Worm (Caenorhabditis elegans) whole organism, L4 larva: ENCODE data around the gene gcy-25.

ENCODE experiments used
- F26F4.8 ChIP-seq: fragments of 200-800 bp; sonication (Bioruptor generic); conservative IDR thresholded peaks from 2 replicates; pipeline ENCODE4 v1.3.6; 2022; ENCODE audit warnings: missing genetic modification characterization, missing compliant biosample characterization
- Y105C5A.15 ChIP-seq: fragments of 200-800 bp; sonication (Bioruptor generic); IDR thresholded peaks from 2 replicates; pipeline ENCODE4 v1.3.6; 2022; ENCODE audit warnings: missing genetic modification characterization, missing compliant biosample characterization
- ZK546.5 ChIP-seq, 2 experiments: sonication (generic microtip); optimal IDR thresholded peaks; 2 replicates each; lab custom pipeline; 2017; ENCODE audit warnings: missing biosample characterization in 2 of 2, missing genetic modification characterization in 2 of 2
- ama-1 ChIP-seq: fragments of 150-350 bp; optimal IDR thresholded peaks from 2 replicates; lab custom pipeline; 2014; ENCODE audit warnings: inconsistent platforms, mixed read lengths
- arid-1 ChIP-seq: fragments of 200-800 bp; sonication (Bioruptor generic); conservative IDR thresholded peaks from 2 replicates; pipeline ENCODE4 v1.3.6; 2022; ENCODE audit warnings: missing genetic modification reagents, missing genetic modification characterization, missing compliant biosample characterization
- ceh-20 ChIP-seq: fragments of 200-800 bp; sonication (Bioruptor generic); IDR thresholded peaks from 2 replicates; pipeline ENCODE4 v1.3.6; 2022; ENCODE audit warnings: missing genetic modification reagents, missing genetic modification characterization, missing compliant biosample characterization
- ceh-44 ChIP-seq: fragments of 200-800 bp; sonication (Bioruptor generic); IDR thresholded peaks from 2 replicates; pipeline ENCODE4 v1.3.6; 2022; ENCODE audit warnings: missing genetic modification reagents, missing genetic modification characterization, missing compliant biosample characterization
- ces-1 ChIP-seq: fragments of 150-350 bp; sonication (generic microtip); optimal IDR thresholded peaks from 4 replicates; lab custom pipeline; 2014; ENCODE audit warnings: missing biosample characterization, missing genetic modification reagents, missing genetic modification characterization
- daf-12 ChIP-seq: fragments of 150-350 bp; optimal IDR thresholded peaks from 2 replicates; lab custom pipeline; 2014; ENCODE audit warnings: missing biosample characterization, missing genetic modification reagents, missing genetic modification characterization
- daf-16 ChIP-seq, 3 experiments: sonication (generic microtip); optimal IDR thresholded peaks; 2 replicates each; lab custom pipeline; 2016 to 2017; ENCODE audit warnings: missing genetic modification characterization in 3 of 3, missing genetic modification reagents in 3 of 3, mild to moderate bottlenecking in 2 of 3, missing compliant biosample characterization in 2 of 3, missing biosample characterization in 1 of 3, moderate library complexity in 1 of 3
- daf-19 ChIP-seq: fragments of 200-800 bp; sonication (Bioruptor generic); conservative IDR thresholded peaks from 2 replicates; pipeline ENCODE4 v1.3.6; 2022; ENCODE audit warnings: missing genetic modification characterization, missing compliant biosample characterization
- daf-8 ChIP-seq: fragments of 200-800 bp; sonication (Bioruptor generic); IDR thresholded peaks from 2 replicates; pipeline ENCODE4 v1.3.6; 2022; ENCODE audit warnings: missing genetic modification characterization, missing compliant biosample characterization
- dmd-8 ChIP-seq: fragments of 200-800 bp; sonication (Bioruptor generic); IDR thresholded peaks from 2 replicates; pipeline ENCODE4 v1.3.6; 2022; ENCODE audit warnings: missing genetic modification characterization, missing compliant biosample characterization
- dmd-9 ChIP-seq: fragments of 200-800 bp; sonication (Bioruptor generic); IDR thresholded peaks from 2 replicates; pipeline ENCODE4 v1.3.6; 2022; ENCODE audit warnings: missing genetic modification reagents, missing genetic modification characterization, missing compliant biosample characterization
- dpl-1 ChIP-seq: fragments of 150-350 bp; optimal IDR thresholded peaks from 2 replicates; lab custom pipeline; 2014; ENCODE audit warnings: missing biosample characterization, missing genetic modification reagents, missing genetic modification characterization
- duxl-1 ChIP-seq: sonication (generic microtip); optimal IDR thresholded peaks from 2 replicates; lab custom pipeline; 2016; ENCODE audit warnings: mild to moderate bottlenecking, missing genetic modification characterization, moderate library complexity, missing compliant biosample characterization; ENCODE audit not compliant: poor library complexity
- egl-27 ChIP-seq: sonication (generic microtip); optimal IDR thresholded peaks from 3 replicates; lab custom pipeline; 2017; ENCODE audit warnings: missing biosample characterization, missing genetic modification reagents, missing genetic modification characterization
- fkh-10 ChIP-seq: fragments of 150-350 bp; optimal IDR thresholded peaks from 2 replicates; lab custom pipeline; 2014; ENCODE audit warnings: missing biosample characterization, missing genetic modification reagents, missing genetic modification characterization
- fos-1 ChIP-seq: fragments of 150-350 bp; optimal IDR thresholded peaks from 2 replicates; lab custom pipeline; 2014; ENCODE audit warnings: missing biosample characterization, missing genetic modification characterization
- hlh-11 ChIP-seq: fragments of 200-800 bp; sonication (Bioruptor generic); optimal IDR thresholded peaks from 2 replicates; lab custom pipeline; 2018; ENCODE audit warnings: mild to moderate bottlenecking, missing genetic modification characterization, missing compliant biosample characterization
- hlh-30 ChIP-seq: sonication (generic microtip); optimal IDR thresholded peaks from 2 replicates; lab custom pipeline; 2017; ENCODE audit warnings: antibody characterized with exemption, mild to moderate bottlenecking, missing genetic modification characterization, missing compliant biosample characterization; ENCODE audit not compliant: insufficient read depth
- lin-39 ChIP-seq: fragments of 150-350 bp; optimal IDR thresholded peaks from 2 replicates; lab custom pipeline; 2014; ENCODE audit warnings: missing biosample characterization, missing genetic modification reagents, missing genetic modification characterization
- madf-5 ChIP-seq, 2 experiments: fragments of 200-800 bp; sonication (Bioruptor generic); IDR thresholded peaks; 2 replicates each; pipeline ENCODE4 v1.3.6; 2022; ENCODE audit warnings: missing compliant biosample characterization in 2 of 2, missing genetic modification characterization in 2 of 2
- mdt-29 ChIP-seq: fragments of 200-800 bp; sonication (Bioruptor generic); IDR thresholded peaks from 2 replicates; pipeline ENCODE4 v1.3.6; 2022; ENCODE audit warnings: missing genetic modification reagents, missing genetic modification characterization, missing compliant biosample characterization
- mxl-3 ChIP-seq: fragments of 200-800 bp; sonication (Bioruptor generic); optimal IDR thresholded peaks from 2 replicates; lab custom pipeline; 2018; ENCODE audit warnings: mild to moderate bottlenecking, missing genetic modification characterization, missing compliant biosample characterization
- nhr-10 ChIP-seq: fragments of 150-350 bp; optimal IDR thresholded peaks from 2 replicates; lab custom pipeline; 2014; ENCODE audit warnings: missing biosample characterization, missing genetic modification characterization
- nhr-111 ChIP-seq: fragments of 200-800 bp; sonication (Bioruptor generic); optimal IDR thresholded peaks from 2 replicates; lab custom pipeline; 2018; ENCODE audit warnings: mild to moderate bottlenecking, missing genetic modification characterization, missing compliant biosample characterization
- nhr-237 ChIP-seq: sonication (generic microtip); optimal IDR thresholded peaks from 2 replicates; lab custom pipeline; 2017; ENCODE audit warnings: missing biosample characterization, missing genetic modification characterization
- nhr-25 ChIP-seq: sonication (generic microtip); optimal IDR thresholded peaks from 2 replicates; lab custom pipeline; 2017; ENCODE audit warnings: missing genetic modification characterization, mild to moderate bottlenecking, missing compliant biosample characterization, antibody characterized with exemption, moderate library complexity, borderline replicate concordance; ENCODE audit not compliant: insufficient read depth
- nhr-28 ChIP-seq: fragments of 150-350 bp; optimal IDR thresholded peaks from 2 replicates; lab custom pipeline; 2014; ENCODE audit warnings: missing biosample characterization, missing genetic modification characterization
- nhr-42 ChIP-seq: fragments of 200-800 bp; sonication (Bioruptor generic); IDR thresholded peaks from 2 replicates; pipeline ENCODE4 v1.3.6; 2022; ENCODE audit warnings: missing genetic modification characterization, missing compliant biosample characterization
- nhr-48 ChIP-seq: sonication (generic microtip); optimal IDR thresholded peaks from 2 replicates; lab custom pipeline; 2016; ENCODE audit warnings: mild to moderate bottlenecking, missing genetic modification characterization, missing compliant biosample characterization
- rbr-2 ChIP-seq: sonication (generic microtip); optimal IDR thresholded peaks from 2 replicates; lab custom pipeline; 2016; ENCODE audit warnings: missing genotype, missing genetic modification characterization, missing compliant biosample characterization
- set-16 ChIP-seq: fragments of 200-800 bp; sonication (Bioruptor generic); IDR thresholded peaks from 2 replicates; pipeline ENCODE4 v1.3.6; 2022; ENCODE audit warnings: missing genetic modification reagents, missing genetic modification characterization, missing compliant biosample characterization
- snpc-1.2 ChIP-seq: fragments of 200-800 bp; sonication (Bioruptor generic); IDR thresholded peaks from 2 replicates; pipeline ENCODE4 v1.3.6; 2022; ENCODE audit warnings: missing genetic modification reagents, missing genetic modification characterization, missing compliant biosample characterization
- spr-1 ChIP-seq: sonication (generic microtip); optimal IDR thresholded peaks from 2 replicates; lab custom pipeline; 2016; ENCODE audit warnings: mild to moderate bottlenecking, missing genetic modification characterization, missing compliant biosample characterization
- spr-3 ChIP-seq: fragments of 200-800 bp; sonication (Bioruptor generic); optimal IDR thresholded peaks from 2 replicates; lab custom pipeline; 2018; ENCODE audit warnings: mild to moderate bottlenecking, missing genetic modification characterization, missing compliant biosample characterization
- tra-1 ChIP-seq: fragments of 200-800 bp; sonication (Bioruptor generic); IDR thresholded peaks from 2 replicates; pipeline ENCODE4 v1.3.6; 2022; ENCODE audit warnings: missing genetic modification reagents, missing genetic modification characterization, missing compliant biosample characterization
- unc-130 ChIP-seq: sonication (generic microtip); optimal IDR thresholded peaks from 2 replicates; lab custom pipeline; 2016; ENCODE audit warnings: missing genetic modification reagents, missing genetic modification characterization, missing compliant biosample characterization
- unc-62 ChIP-seq, 3 experiments: fragments of 150-350 bp in 1 of 3; sonication (generic microtip); optimal IDR thresholded peaks in 2 of 3; peaks in 1 of 3; 1 replicate in 1 of 3; 2 replicates in 2 of 3; lab custom pipeline; 2014 to 2017; ENCODE audit warnings: missing biosample characterization in 3 of 3, missing genetic modification characterization in 3 of 3, missing genetic modification reagents in 3 of 3, missing genotype in 1 of 3
- zfp-2 ChIP-seq: sonication (generic microtip); optimal IDR thresholded peaks from 2 replicates; lab custom pipeline; 2016; ENCODE audit warnings: mild to moderate bottlenecking, missing genetic modification characterization, missing compliant biosample characterization
- zip-11 ChIP-seq: fragments of 200-800 bp; sonication (Bioruptor generic); IDR thresholded peaks from 2 replicates; pipeline ENCODE4 v1.3.6; 2022; ENCODE audit warnings: missing genetic modification characterization, missing compliant biosample characterization
- zip-2 ChIP-seq: fragments of 150-350 bp; optimal IDR thresholded peaks from 2 replicates; lab custom pipeline; 2014; ENCODE audit warnings: missing biosample characterization, missing genetic modification characterization
- ztf-11 ChIP-seq: fragments of 150-350 bp; optimal IDR thresholded peaks from 2 replicates; lab custom pipeline; 2014; ENCODE audit warnings: missing biosample characterization, missing genetic modification characterization

The gcy-25 gene

ce11 chrIV:15872633-15873032, at the start of gene gcy-25:
Gene gcy-25, plus strand, starts transcription at chrIV:15872933.
- TF ChIP-seq fos-1 (tag; lab: Kevin White, UChicago) (no peak), daf-19 (no peak), hlh-11 (tag; lab: Kevin White, UChicago) (no peak), rbr-2 (no peak), egl-27 (tag; lab: Kevin White, UChicago) (no peak), ZK546.5 (tag; optimal IDR thresholded peaks at IDR 0.05; lab: Kevin White, UChicago) (no peak), nhr-111 (GFP tag; lab: Kevin White, UChicago) (no peak), F26F4.8 (GFP tag; lab: Robert Waterston, UW) (no peak), snpc-1.2 (no peak), spr-1 (tag; lab: Kevin White, UChicago) (no peak), lin-39 (tag; lab: Kevin White, UChicago) (no peak), duxl-1 (no peak), daf-12 (tag; lab: Kevin White, UChicago) (no peak), arid-1 (GFP tag; lab: Robert Waterston, UW) (no peak), ztf-11 (tag; lab: Kevin White, UChicago) (no peak), daf-8 (GFP tag; lab: Robert Waterston, UW) (no peak), spr-3 (no peak), zip-2 (tag; lab: Kevin White, UChicago) (no peak)

ce11 chrIV:15826568-15826967, 46.2 kb upstream of the gcy-25 start:
- 0 out of 2 replicates have a peak, but pooled peaks have one; percentile 23 for TF ChIP-seq ceh-44 (GFP tag; lab: Robert Waterston, UW)
- 0 out of 2 replicates have a peak, but pooled peaks have one; percentile 29 for TF ChIP-seq mdt-29
- TF ChIP-seq set-16, result peak; percentile 78; the same call in 1 of the 2 replicates

ce11 chrIV:15844064-15844463, 28.7 kb upstream of the gcy-25 start:
- TF ChIP-seq ces-1 (GFP tag; lab: Kevin White, UChicago) (no peak), daf-12 (tag; lab: Kevin White, UChicago) (no peak), daf-16 (GFP tag; optimal IDR thresholded peaks at IDR 0.05; lab: Kevin White, UChicago) (no peak), daf-16 (tag; optimal IDR thresholded peaks at IDR 0.05; lab: Kevin White, UChicago) (no peak), zfp-2 (tag; lab: Kevin White, UChicago) (no peak), fkh-10 (GFP tag; lab: Kevin White, UChicago) (no peak), ztf-11 (tag; lab: Kevin White, UChicago) (no peak), ceh-44 (GFP tag; lab: Robert Waterston, UW) (no peak), nhr-28 (tag; lab: Kevin White, UChicago) (no peak), nhr-42 (GFP tag; lab: Robert Waterston, UW) (no peak)

ce11 chrIV:15846553-15846952, 26.2 kb upstream of the gcy-25 start, which contains the start of gene Y105C5A.1270:
Gene Y105C5A.1270, minus strand, starts transcription at chrIV:15846653.
- TF ChIP-seq unc-130 (no peak), dpl-1 (no peak), unc-62 (GFP tag; optimal IDR thresholded peaks at IDR 0.05 in 1 of 2; lab: Kevin White, UChicago) (peak in 1 of 2 experiments; percentile 59), unc-62 (tag; optimal IDR thresholded peaks at IDR 0.05; lab: Kevin White, UChicago) (no peak), zip-11 (no peak)

ce11 chrIV:15847096-15847495, 25.6 kb upstream of the gcy-25 start, which contains the start of gene Y105C5A.1269:
Gene Y105C5A.1269, plus strand, starts transcription at chrIV:15847396.
- TF ChIP-seq set-16, result no peak
- no peak for TF ChIP-seq hlh-30 (tag; lab: Kevin White, UChicago)
- no peak for TF ChIP-seq ama-1 (lab: Kevin White, UChicago)
- TF ChIP-seq tra-1 (GFP tag; lab: Robert Waterston, UW), result no peak
- no peak for TF ChIP-seq spr-1 (tag; lab: Kevin White, UChicago)
- no peak for TF ChIP-seq nhr-48 (tag; lab: Kevin White, UChicago)
- TF ChIP-seq nhr-10, result no peak
- no peak for TF ChIP-seq ceh-20 (GFP tag; lab: Robert Waterston, UW)
- TF ChIP-seq dpl-1, result no peak
- no peak for TF ChIP-seq Y105C5A.15 (GFP tag; lab: Robert Waterston, UW)
- TF ChIP-seq daf-19, result no peak
- TF ChIP-seq nhr-237 (tag; lab: Kevin White, UChicago), result no peak
- no peak for TF ChIP-seq nhr-111 (GFP tag; lab: Kevin White, UChicago)
- no peak for TF ChIP-seq dmd-8 (GFP tag; lab: Robert Waterston, UW)
- no peak for TF ChIP-seq nhr-25 (tag; lab: Kevin White, UChicago)
- TF ChIP-seq madf-5 (GFP tag; IDR thresholded peaks at IDR 0.05; lab: Robert Waterston, UW), result no peak
- no peak for TF ChIP-seq dmd-9
- no peak for TF ChIP-seq mxl-3
